Fruit fly (Drosophila melanogaster) whole organism, embryonic: ENCODE measurements around the gene kek4.

Experiments
- ATbp ChIP-seq: fragments of 200-800 bp; sonication (Bioruptor generic); optimal IDR thresholded peaks from 2 replicates; lab custom pipeline; 2017; ENCODE audit warnings: missing biosample characterization, mild to moderate bottlenecking, missing genetic modification characterization, missing genetic modification reagents
- C15 ChIP-seq: fragments of 200-800 bp; sonication (Bioruptor generic); IDR thresholded peaks from 3 replicates; pipeline ENCODE4 v1.3.6; 2022; ENCODE audit warnings: missing biosample characterization, missing genetic modification characterization
- CG10979 ChIP-seq: fragments of 200-800 bp; sonication (Bioruptor generic); optimal IDR thresholded peaks from 2 replicates; lab custom pipeline; 2018; ENCODE audit warnings: missing biosample characterization, mild to moderate bottlenecking, missing genetic modification characterization, moderate library complexity
- CG12744 ChIP-seq: fragments of 200-800 bp; sonication (Bioruptor generic); optimal IDR thresholded peaks from 2 replicates; lab custom pipeline; 2016; ENCODE audit warnings: missing biosample characterization, missing genetic modification characterization
- CG13123 ChIP-seq: fragments of 200-800 bp; sonication (Bioruptor generic); optimal IDR thresholded peaks from 2 replicates; lab custom pipeline; 2016; ENCODE audit warnings: missing biosample characterization, missing genetic modification characterization
- CG1792 ChIP-seq: fragments of 200-800 bp; sonication (Bioruptor generic); optimal IDR thresholded peaks from 2 replicates; lab custom pipeline; 2016; ENCODE audit warnings: missing biosample characterization, missing genetic modification characterization
- CG18011 ChIP-seq: fragments of 200-800 bp; sonication (Bioruptor generic); optimal IDR thresholded peaks from 2 replicates; lab custom pipeline; 2017; ENCODE audit warnings: missing biosample characterization, missing genetic modification characterization, mild to moderate bottlenecking, moderate library complexity, missing genotype
- CG4328 ChIP-seq: fragments of 200-800 bp; sonication (Bioruptor generic); optimal IDR thresholded peaks from 3 replicates; lab custom pipeline; 2017; ENCODE audit warnings: missing biosample characterization, missing genetic modification reagents, missing genetic modification characterization
- CG4404 ChIP-seq: fragments of 200-800 bp; sonication (Bioruptor generic); IDR thresholded peaks from 2 replicates; pipeline ENCODE4 v1.3.6; 2022; ENCODE audit warnings: missing biosample characterization, missing genetic modification characterization
- CG4730 ChIP-seq: fragments of 200-800 bp; sonication (Bioruptor generic); IDR thresholded peaks from 2 replicates; pipeline ENCODE4 v1.3.6; 2022; ENCODE audit warnings: missing biosample characterization, missing genetic modification characterization
- CG4854 ChIP-seq: fragments of 200-800 bp; sonication (Bioruptor generic); optimal IDR thresholded peaks from 2 replicates; lab custom pipeline; 2016; ENCODE audit warnings: missing biosample characterization, missing genetic modification characterization, inconsistent platforms
- CG6813 ChIP-seq: fragments of 200-800 bp; sonication (Bioruptor generic); optimal IDR thresholded peaks from 2 replicates; lab custom pipeline; 2017; ENCODE audit warnings: missing biosample characterization, missing genetic modification characterization, mild to moderate bottlenecking, moderate library complexity, missing genetic modification reagents
- CHES-1-like ChIP-seq: fragments of 200-800 bp; sonication (Bioruptor generic); optimal IDR thresholded peaks from 2 replicates; lab custom pipeline; 2016; ENCODE audit warnings: missing biosample characterization, missing genetic modification characterization
- CkIIα-i1 ChIP-seq: fragments of 200-800 bp; sonication (Bioruptor generic); IDR thresholded peaks from 2 replicates; pipeline ENCODE4 v1.3.6; 2022; ENCODE audit warnings: missing biosample characterization, missing genetic modification characterization
- D ChIP-seq, 2 experiments: fragments of 200-800 bp in 1 of 2; fragments of >200 bp in 1 of 2; sonication (Bioruptor generic) in 1 of 2; optimal IDR thresholded peaks; 2 replicates in 1 of 2; 3 replicates in 1 of 2; lab custom pipeline; 2017; ENCODE audit warnings: mild to moderate bottlenecking in 1 of 2, missing biosample characterization in 1 of 2, missing genetic modification characterization in 1 of 2, missing genetic modification reagents in 1 of 2
- D19B ChIP-seq: fragments of 200-800 bp; sonication (Bioruptor generic); optimal IDR thresholded peaks from 2 replicates; lab custom pipeline; 2017; ENCODE audit warnings: missing biosample characterization, mild to moderate bottlenecking, missing genetic modification characterization
- Dbx ChIP-seq: fragments of 200-800 bp; sonication (Bioruptor generic); IDR thresholded peaks from 3 replicates; pipeline ENCODE4 v1.3.6; 2022; ENCODE audit warnings: missing biosample characterization, missing genetic modification characterization
- Deaf1 ChIP-seq: fragments of 200-800 bp; optimal IDR thresholded peaks from 3 replicates; lab custom pipeline; 2019; ENCODE audit warnings: missing biosample characterization, mild to moderate bottlenecking, missing genetic modification characterization, moderate library complexity
- Dek ChIP-seq: fragments of 200-800 bp; sonication (Bioruptor generic); optimal IDR thresholded peaks from 3 replicates; lab custom pipeline; 2019; ENCODE audit warnings: missing biosample characterization, mild to moderate bottlenecking, missing genetic modification characterization, moderate library complexity
- Ets97D ChIP-seq: fragments of 200-800 bp; sonication (Bioruptor generic); optimal IDR thresholded peaks from 3 replicates; lab custom pipeline; 2016; ENCODE audit warnings: missing biosample characterization, missing genetic modification characterization
- H15 ChIP-seq: fragments of 200-800 bp; sonication (Bioruptor generic); IDR thresholded peaks from 3 replicates; pipeline ENCODE4 v1.3.6; 2022; ENCODE audit warnings: missing biosample characterization, missing genetic modification characterization
- HLH3B ChIP-seq: fragments of 200-800 bp; sonication (Bioruptor generic); IDR thresholded peaks from 2 replicates; pipeline ENCODE4 v1.3.6; 2022; ENCODE audit warnings: missing biosample characterization, missing genetic modification characterization
- Hr51 ChIP-seq, 2 experiments: fragments of 200-800 bp; sonication (Bioruptor generic); optimal IDR thresholded peaks; 2 replicates in 1 of 2; 3 replicates in 1 of 2; lab custom pipeline; 2016 to 2018; ENCODE audit warnings: missing biosample characterization in 2 of 2, missing genetic modification characterization in 2 of 2, mild to moderate bottlenecking in 1 of 2, moderate library complexity in 1 of 2
- Lhr ChIP-seq: fragments of 200-800 bp; sonication (Bioruptor generic); optimal IDR thresholded peaks from 3 replicates; lab custom pipeline; 2017; ENCODE audit warnings: mild to moderate bottlenecking, missing biosample characterization, missing genetic modification reagents, missing genetic modification characterization
- Max ChIP-seq: fragments of 200-800 bp; sonication (Bioruptor generic); optimal IDR thresholded peaks from 2 replicates; lab custom pipeline; 2016; ENCODE audit warnings: missing biosample characterization, mild to moderate bottlenecking, missing genetic modification characterization
- Myb ChIP-seq: fragments of 200-800 bp; sonication (Bioruptor generic); optimal IDR thresholded peaks from 2 replicates; lab custom pipeline; 2016; ENCODE audit warnings: missing biosample characterization, missing genetic modification characterization
- Nf-YC ChIP-seq: fragments of 200-800 bp; optimal IDR thresholded peaks from 3 replicates; lab custom pipeline; 2019; ENCODE audit warnings: missing biosample characterization, mild to moderate bottlenecking, missing genetic modification characterization, moderate library complexity
- Oaz ChIP-seq: fragments of 200-800 bp; sonication (Bioruptor generic); IDR thresholded peaks from 2 replicates; pipeline ENCODE4 v1.3.6; 2022; ENCODE audit warnings: missing biosample characterization, missing genetic modification characterization
- Rx ChIP-seq: fragments of 200-800 bp; sonication (Bioruptor generic); IDR thresholded peaks from 2 replicates; pipeline ENCODE4 v1.3.6; 2022; ENCODE audit warnings: missing biosample characterization, missing genetic modification characterization
- Sry-δ ChIP-seq: fragments of 200-800 bp; sonication (Bioruptor generic); optimal IDR thresholded peaks from 2 replicates; lab custom pipeline; 2016; ENCODE audit warnings: missing biosample characterization, missing genetic modification characterization
- caup ChIP-seq: fragments of 200-800 bp; sonication (Bioruptor generic); optimal IDR thresholded peaks from 3 replicates; lab custom pipeline; 2017; ENCODE audit warnings: missing biosample characterization, mild to moderate bottlenecking, missing genetic modification characterization, moderate library complexity; ENCODE audit not compliant: severe bottlenecking
- corto ChIP-seq: fragments of 200-800 bp; sonication (Bioruptor generic); optimal IDR thresholded peaks from 2 replicates; lab custom pipeline; 2016; ENCODE audit warnings: missing biosample characterization, mild to moderate bottlenecking, missing genetic modification characterization, moderate library complexity
- crc ChIP-seq: fragments of 200-800 bp; sonication (Bioruptor generic); optimal IDR thresholded peaks from 2 replicates; lab custom pipeline; 2016; ENCODE audit warnings: missing biosample characterization, missing genetic modification characterization
- dysf ChIP-seq: fragments of 200-800 bp; sonication (Bioruptor generic); IDR thresholded peaks from 3 replicates; pipeline ENCODE4 v1.3.6; 2022; ENCODE audit warnings: missing biosample characterization, missing genetic modification characterization
- eve ChIP-seq, 2 experiments: fragments of >200 bp; optimal IDR thresholded peaks; 2 replicates each; lab custom pipeline; 2017; ENCODE audit warnings: missing biosample characterization in 2 of 2, missing genetic modification characterization in 2 of 2
- grn ChIP-seq: fragments of 200-800 bp; sonication (Bioruptor generic); optimal IDR thresholded peaks from 3 replicates; lab custom pipeline; 2017; ENCODE audit warnings: missing biosample characterization, missing genetic modification characterization
- inv ChIP-seq: fragments of 200-800 bp; sonication (Bioruptor generic); IDR thresholded peaks from 2 replicates; pipeline ENCODE4 v1.3.6; 2022; ENCODE audit warnings: missing biosample characterization, missing genetic modification characterization; ENCODE audit not compliant: partially characterized antibody
- mld ChIP-seq: fragments of 200-800 bp; sonication (Bioruptor generic); IDR thresholded peaks from 3 replicates; pipeline ENCODE4 v1.3.6; 2022; ENCODE audit warnings: missing biosample characterization, missing genetic modification characterization; ENCODE audit not compliant: partially characterized antibody
- nmo ChIP-seq: fragments of 200-800 bp; sonication (Bioruptor generic); optimal IDR thresholded peaks from 2 replicates; lab custom pipeline; 2018; ENCODE audit warnings: missing biosample characterization, mild to moderate bottlenecking, missing genetic modification characterization, moderate library complexity
- pros ChIP-seq: fragments of 200-800 bp; sonication (Bioruptor generic); optimal IDR thresholded peaks from 3 replicates; lab custom pipeline; 2019; ENCODE audit warnings: missing biosample characterization, mild to moderate bottlenecking, missing genetic modification characterization, moderate library complexity
- ro ChIP-seq: fragments of 200-800 bp; sonication (Bioruptor generic); IDR thresholded peaks from 2 replicates; pipeline ENCODE4 v1.3.6; 2022; ENCODE audit warnings: missing biosample characterization, missing genetic modification characterization
- schlank ChIP-seq: fragments of 200-800 bp; sonication (Bioruptor generic); optimal IDR thresholded peaks from 2 replicates; lab custom pipeline; 2018; ENCODE audit warnings: missing biosample characterization, mild to moderate bottlenecking, missing genetic modification characterization
- sens-2 ChIP-seq: fragments of 200-800 bp; sonication (Bioruptor generic); IDR thresholded peaks from 2 replicates; pipeline ENCODE4 v1.3.6; 2022; ENCODE audit warnings: missing biosample characterization, missing genetic modification characterization
- seq ChIP-seq: fragments of 200-800 bp; sonication (Bioruptor generic); IDR thresholded peaks from 2 replicates; pipeline ENCODE4 v1.3.6; 2022; ENCODE audit warnings: missing biosample characterization, missing genetic modification characterization
- sna ChIP-seq: fragments of 200-800 bp; sonication (Bioruptor generic); IDR thresholded peaks from 2 replicates; pipeline ENCODE4 v1.3.6; 2022; ENCODE audit warnings: missing biosample characterization, missing genetic modification characterization; ENCODE audit not compliant: partially characterized antibody
- stc ChIP-seq: fragments of 200-800 bp; sonication (Bioruptor generic); IDR thresholded peaks from 2 replicates; pipeline ENCODE4 v1.3.6; 2022; ENCODE audit warnings: missing biosample characterization, missing genetic modification characterization
- tap ChIP-seq: fragments of 200-800 bp; optimal IDR thresholded peaks from 3 replicates; lab custom pipeline; 2019; ENCODE audit warnings: missing biosample characterization, mild to moderate bottlenecking, missing genetic modification characterization, moderate library complexity
- toy ChIP-seq: fragments of 200-800 bp; sonication (Bioruptor generic); IDR thresholded peaks from 2 replicates; pipeline ENCODE4 v1.3.6; 2022; ENCODE audit warnings: missing biosample characterization, missing genetic modification characterization
- wek ChIP-seq: fragments of 200-800 bp; sonication (Bioruptor generic); optimal IDR thresholded peaks from 3 replicates; lab custom pipeline; 2018; ENCODE audit warnings: missing biosample characterization, mild to moderate bottlenecking, missing genetic modification characterization, moderate library complexity
- zen ChIP-seq: fragments of 200-800 bp; sonication (Bioruptor generic); optimal IDR thresholded peaks from 3 replicates; lab custom pipeline; 2018; ENCODE audit warnings: missing biosample characterization, mild to moderate bottlenecking, missing genetic modification characterization, moderate library complexity

Gene kek4

dm6 chr2L:13222225-13222648, 7.1 kb upstream of the kek4 start, which contains the start of the genes Ski6 and CG16812 (continued):
- TF ChIP-seq mld (GFP tag; lab: Robert Waterston, UW) (no peak), CG18011 (GFP tag; lab: Kevin White, UChicago) (no peak), Dbx (GFP tag; lab: Robert Waterston, UW) (peak; percentile 68), Sry-δ (peak; percentile 42), Hr51 (GFP tag; optimal IDR thresholded peaks at IDR 0.05; lab: Kevin White, UChicago) (no peak), dysf (peak; percentile 60; the same call in 2 of the 3 replicates), Lhr (GFP tag; lab: Kevin White, UChicago) (no peak), CG12744 (GFP tag; lab: Kevin White, UChicago) (no peak), H15 (GFP tag; lab: Robert Waterston, UW) (peak; percentile 42; the same call in 1 of the 3 replicates), CkIIα-i1 (no peak), toy (GFP tag; lab: Robert Waterston, UW) (no peak), grn (GFP tag; lab: Kevin White, UChicago) (no peak), nmo (peak; percentile 84), CG4730 (GFP tag; lab: Robert Waterston, UW) (no peak), seq (GFP tag; lab: Robert Waterston, UW) (no peak), stc (GFP tag; lab: Robert Waterston, UW) (peak; percentile 65), crc (GFP tag; lab: Kevin White, UChicago) (no peak), sens-2 (GFP tag; lab: Robert Waterston, UW) (no peak), CG10979 (tag; lab: Kevin White, UChicago) (peak; percentile 67), Ets97D (GFP tag; lab: Kevin White, UChicago) (peak; percentile 45), zen (tag; lab: Kevin White, UChicago) (peak; percentile 83), wek (GFP tag; lab: Kevin White, UChicago) (peak; percentile 93), Dek (tag; lab: Kevin White, UChicago) (peak; percentile 70), CG4328 (no peak), inv (GFP tag; lab: Robert Waterston, UW) (no peak), pros (GFP tag; lab: Kevin White, UChicago) (no peak), Oaz (GFP tag; lab: Robert Waterston, UW) (no peak), CG6813 (GFP tag; lab: Kevin White, UChicago) (no peak), Rx (GFP tag; lab: Robert Waterston, UW) (0 out of 2 replicates have a peak, but pooled peaks have one; percentile 41), ro (no peak), D19B (GFP tag; lab: Kevin White, UChicago) (peak; percentile 10), HLH3B (GFP tag; lab: Robert Waterston, UW) (peak; percentile 64), CG13123 (GFP tag; lab: Kevin White, UChicago) (peak; percentile 67), corto (GFP tag; lab: Kevin White, UChicago) (no peak), Myb (GFP tag; lab: Kevin White, UChicago) (no peak), eve (GFP tag; optimal IDR thresholded peaks at IDR 0.05; lab: Kevin White, UChicago) (no peak), C15 (GFP tag; lab: Robert Waterston, UW) (no peak), CG1792 (GFP tag; lab: Kevin White, UChicago) (no peak), Nf-YC (tag; lab: Kevin White, UChicago) (no peak), Max (GFP tag; lab: Kevin White, UChicago) (peak; percentile 75), CG4854 (no peak), ATbp (GFP tag; lab: Kevin White, UChicago) (no peak), Deaf1 (no peak), CG4404 (peak; percentile 40; the same call in 1 of the 2 replicates), schlank (no peak), CHES-1-like (GFP tag; lab: Kevin White, UChicago) (peak; percentile 16), D (optimal IDR thresholded peaks at IDR 0.05; lab: Kevin White, UChicago) (no peak), D (GFP tag; optimal IDR thresholded peaks at IDR 0.05; lab: Kevin White, UChicago) (no peak), caup (GFP tag; lab: Kevin White, UChicago) (no peak), sna (GFP tag; lab: Robert Waterston, UW) (0 out of 2 replicates have a peak, but pooled peaks have one; percentile 21), tap (tag; lab: Kevin White, UChicago) (no peak)
